Worm (Caenorhabditis elegans) whole organism, early embryonic: ENCODE results near the gene cah-1.

Experiments used
- ceh-36 ChIP-seq: sonication (generic microtip); optimal IDR thresholded peaks from 2 replicates; lab custom pipeline; 2016; ENCODE audit warnings: missing genetic modification characterization, inconsistent platforms, missing compliant biosample characterization
- pes-1 ChIP-seq: fragments of 200-800 bp; sonication (Bioruptor generic); IDR thresholded peaks from 2 replicates; pipeline ENCODE4 v1.3.6; 2022; ENCODE audit warnings: missing genetic modification reagents, missing genetic modification characterization, missing compliant biosample characterization
- scrt-1 ChIP-seq: fragments of 200-800 bp; sonication (Bioruptor generic); IDR thresholded peaks from 2 replicates; pipeline ENCODE4 v1.3.6; 2022; ENCODE audit warnings: missing genetic modification characterization, missing compliant biosample characterization

ce11 chrIII:5080700-5081572 is 4.5 kb downstream of the cah-1 start:
- TF ChIP-seq pes-1 (GFP tag; lab: Robert Waterston, UW) (peak; percentile 85), ceh-36 (tag; lab: Kevin White, UChicago) (peak; percentile 81), scrt-1 (GFP tag; lab: Robert Waterston, UW) (peak; percentile 79)
